Worm (Caenorhabditis elegans): ENCODE data around the gene try-4.

ce11 chrV:20910167-20910566 lies 49.2 kb upstream of the try-4 start, which contains the start of gene ttll-9:
- TF ChIP-seq nfya-1 (tag; optimal IDR thresholded peaks at IDR 0.05) (no peak), eyg-1 (tag; optimal IDR thresholded peaks at IDR 0.05) (no peak), pha-2 (tag; optimal IDR thresholded peaks at IDR 0.05) (no peak), pqm-1 (tag; optimal IDR thresholded peaks at IDR 0.05) (no peak)
